Comparison of ENCODE assay signal across 2 fruit fly cellular contexts in the genomic region with DNA sequence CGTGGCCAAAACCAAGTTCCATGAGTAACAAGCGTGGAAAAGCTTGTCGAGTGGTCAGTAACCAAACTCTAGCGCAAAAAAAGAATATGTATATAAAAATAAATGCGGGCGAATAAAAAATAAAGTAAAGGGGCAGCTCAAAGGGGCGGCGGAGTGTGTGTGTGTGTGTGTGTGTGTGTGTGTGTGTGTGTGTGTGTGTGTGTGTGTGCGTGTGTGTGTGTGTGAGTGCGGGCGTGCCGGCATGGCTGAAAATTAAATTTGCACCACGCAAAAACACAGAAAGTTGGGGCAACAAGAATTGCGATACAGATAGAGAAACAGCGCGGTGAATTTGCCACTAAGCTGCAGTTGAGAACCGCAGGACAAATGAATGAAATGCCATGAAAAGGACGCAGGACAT.
TF ChIP-seq lines count a peak whose summit lies in the region.

No protein-coding gene starts in this region.

- TF ChIP-seq CTCF in whole organism, embryonic (GFP tag; optimal IDR thresholded peaks at IDR 0.05; lab: Kevin White, UChicago): no peak

TF ChIP-seq in whole organism, embryonic, 481 proteins besides CTCF, POLR2A, EP300 and RAD21:
- TF ChIP-seq cg (GFP tag; optimal IDR thresholded peaks at IDR 0.05; lab: Kevin White, UChicago) (peak; percentile 4), Hr39 (optimal IDR thresholded peaks at IDR 0.05; lab: Kevin White, UChicago) (peak; percentile 63), Med (GFP tag; lab: Kevin White, UChicago) (peak; percentile 21), Dfd (GFP tag; optimal IDR thresholded peaks at IDR 0.05; lab: Kevin White, UChicago) (peak in 1 of 2 experiments; percentile 89), fd96Cb (tag; optimal IDR thresholded peaks at IDR 0.05; lab: Kevin White, UChicago) (no peak), Hr3 (GFP tag; optimal IDR thresholded peaks at IDR 0.05; lab: Kevin White, UChicago) (no peak), CG12942 (GFP tag; optimal IDR thresholded peaks at IDR 0.05; lab: Kevin White, UChicago) (no peak)
TF ChIP-seq in whole organism, embryonic: peak in this region for 4.

TF ChIP-seq in whole organism, wandering third instar larva, 38 proteins besides CTCF, POLR2A, EP300 and RAD21:
- TF ChIP-seq sage (GFP tag; optimal IDR thresholded peaks at IDR 0.05; lab: Kevin White, UChicago) (no peak), Dfd (GFP tag; optimal IDR thresholded peaks at IDR 0.05; lab: Kevin White, UChicago) (peak; percentile 79), tai (GFP tag; optimal IDR thresholded peaks at IDR 0.05; lab: Kevin White, UChicago) (no peak), brk (GFP tag; optimal IDR thresholded peaks at IDR 0.05; lab: Kevin White, UChicago) (no peak), Myc (optimal IDR thresholded peaks at IDR 0.05; lab: Kevin White, UChicago) (no peak), Rel (GFP tag; optimal IDR thresholded peaks at IDR 0.05; lab: Kevin White, UChicago) (no peak), Rel (tag; optimal IDR thresholded peaks at IDR 0.05; lab: Kevin White, UChicago) (no peak)
